Fruit fly (Drosophila melanogaster) whole organism, pupa: ENCODE data around the gene Nasp.

Experiments
- CG10348 ChIP-seq: fragments of 200-800 bp; sonication (Bioruptor generic); IDR thresholded peaks from 2 replicates; pipeline ENCODE4 v1.3.6; 2022; ENCODE audit warnings: missing biosample characterization, missing genetic modification characterization
- CG12605 ChIP-seq: fragments of 200-800 bp; sonication (Bioruptor generic); IDR thresholded peaks from 2 replicates; pipeline ENCODE4 v1.3.6; 2022; ENCODE audit warnings: missing biosample characterization, missing genetic modification characterization
- CG13204 ChIP-seq: fragments of 200-800 bp; sonication (Bioruptor generic); optimal IDR thresholded peaks from 2 replicates; lab custom pipeline; 2018; ENCODE audit warnings: missing biosample characterization, mild to moderate bottlenecking, missing genetic modification characterization, moderate library complexity
- CG15710 ChIP-seq: fragments of 200-800 bp; sonication (Bioruptor generic); optimal IDR thresholded peaks from 2 replicates; lab custom pipeline; 2018; ENCODE audit warnings: missing biosample characterization, mild to moderate bottlenecking, missing genetic modification characterization, moderate library complexity
- CG17806 ChIP-seq: fragments of 200-800 bp; sonication (Bioruptor generic); optimal IDR thresholded peaks from 2 replicates; lab custom pipeline; 2018; ENCODE audit warnings: missing biosample characterization, mild to moderate bottlenecking, missing genetic modification characterization, moderate library complexity
- CG32121 ChIP-seq: fragments of 200-800 bp; sonication (Bioruptor generic); IDR thresholded peaks from 2 replicates; pipeline ENCODE4 v1.3.6; 2022; ENCODE audit warnings: missing biosample characterization, missing genetic modification characterization
- CG34367 ChIP-seq: fragments of 200-800 bp; sonication (Bioruptor generic); optimal IDR thresholded peaks from 2 replicates; lab custom pipeline; 2018; ENCODE audit warnings: missing biosample characterization, mild to moderate bottlenecking, missing genetic modification characterization
- CG8159 ChIP-seq: fragments of 200-800 bp; sonication (Bioruptor generic); optimal IDR thresholded peaks from 3 replicates; lab custom pipeline; 2018; ENCODE audit warnings: missing biosample characterization, mild to moderate bottlenecking, missing genetic modification characterization, moderate library complexity
- CG8301 ChIP-seq: fragments of 200-800 bp; sonication (Bioruptor generic); optimal IDR thresholded peaks from 2 replicates; lab custom pipeline; 2018; ENCODE audit warnings: missing biosample characterization, mild to moderate bottlenecking, missing genetic modification characterization
- EcR ChIP-seq: fragments of 200-800 bp; sonication (Bioruptor generic); optimal IDR thresholded peaks from 3 replicates; lab custom pipeline; 2019; ENCODE audit warnings: missing biosample characterization, missing genetic modification characterization, mild to moderate bottlenecking, moderate library complexity, missing genetic modification reagents
- Pif1A ChIP-seq: fragments of 200-800 bp; sonication (Bioruptor generic); optimal IDR thresholded peaks from 3 replicates; lab custom pipeline; 2016; ENCODE audit warnings: missing biosample characterization, missing genetic modification characterization
- gl ChIP-seq: fragments of 200-800 bp; sonication (Bioruptor generic); optimal IDR thresholded peaks from 2 replicates; lab custom pipeline; 2018; ENCODE audit warnings: missing biosample characterization, mild to moderate bottlenecking, missing genetic modification characterization
- rn ChIP-seq: fragments of 200-800 bp; sonication (Bioruptor generic); IDR thresholded peaks from 2 replicates; pipeline ENCODE4 v1.3.6; 2022; ENCODE audit warnings: missing biosample characterization, missing genetic modification characterization

DNA sequence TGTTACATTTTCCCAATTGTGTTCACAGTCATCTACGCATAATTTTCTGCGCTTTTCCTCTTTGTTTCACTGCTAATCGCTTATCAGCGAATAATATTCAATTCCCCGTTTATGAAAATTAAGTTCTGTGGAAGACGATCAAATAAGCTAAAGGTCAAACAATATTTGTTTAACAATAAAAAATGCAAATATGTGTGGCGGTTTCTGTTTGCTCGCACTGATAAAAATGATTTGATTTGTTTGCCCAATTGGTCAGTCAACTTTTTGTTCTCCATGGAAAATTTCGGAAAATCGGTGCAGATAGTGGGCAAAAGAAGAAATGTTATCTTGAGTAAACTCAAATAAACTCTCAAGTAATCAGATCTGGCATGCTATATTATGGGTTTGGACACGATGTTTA, 42.9 kb upstream of the Nasp start:
- no peak for TF ChIP-seq EcR
- no peak for TF ChIP-seq rn (GFP tag; lab: Robert Waterston, UW)
- TF ChIP-seq CG10348 = no peak
- no peak for TF ChIP-seq CG13204 (GFP tag; lab: Kevin White, UChicago)
- no peak for TF ChIP-seq CG17806 (tag; lab: Kevin White, UChicago)
- no peak for TF ChIP-seq CG15710
- TF ChIP-seq CG32121 (GFP tag; lab: Robert Waterston, UW) = no peak
- TF ChIP-seq Pif1A = no peak
- TF ChIP-seq CG34367 (tag; lab: Kevin White, UChicago) = no peak
- no peak for TF ChIP-seq CG12605 (GFP tag; lab: Robert Waterston, UW)
- TF ChIP-seq CG8159 = no peak
- TF ChIP-seq CG8301 = no peak
- no peak for TF ChIP-seq gl (tag; lab: Kevin White, UChicago)
